Worm (Caenorhabditis elegans): ENCODE data around the gene T07G12.2.

Gene T07G12.2

DNA sequence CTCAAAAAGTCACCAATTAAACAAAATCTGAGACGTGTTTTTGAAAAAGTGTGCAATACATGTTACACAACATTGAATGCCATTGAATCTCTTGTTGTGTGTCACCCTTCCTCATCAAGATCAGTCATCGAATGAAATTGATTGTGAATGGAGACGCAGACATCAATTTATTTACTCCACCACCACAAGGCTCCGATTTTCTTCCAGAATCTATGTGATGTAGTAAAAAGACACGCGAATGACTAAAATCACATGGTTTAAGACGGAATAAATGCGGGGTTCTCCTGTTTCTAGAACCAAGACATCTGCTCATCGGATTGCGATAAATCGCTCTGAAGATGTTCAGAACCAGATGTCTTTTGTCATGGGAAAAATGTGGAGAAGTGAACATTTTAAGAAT, 17.8 kb upstream of the T07G12.2 start (continued):
- TF ChIP-seq nhr-76 (tag; optimal IDR thresholded peaks at IDR 0.05): no peak
- TF ChIP-seq F16B12.6 (tag; optimal IDR thresholded peaks at IDR 0.05): no peak
- TF ChIP-seq ceh-63 (GFP tag; optimal IDR thresholded peaks at IDR 0.05): no peak
- peak; percentile 50 for TF ChIP-seq unc-130 (tag; optimal IDR thresholded peaks at IDR 0.05)
- no peak for TF ChIP-seq nhr-77 (tag; optimal IDR thresholded peaks at IDR 0.05)
- TF ChIP-seq fkh-4 (tag; optimal IDR thresholded peaks at IDR 0.05; ENCODE audit: borderline replicate concordance): peak; percentile 94
- no peak for TF ChIP-seq ces-1 (GFP tag; optimal IDR thresholded peaks at IDR 0.05)
- no peak for TF ChIP-seq grh-1 (GFP tag; IDR thresholded peaks at IDR 0.05)
- no peak for TF ChIP-seq egl-13 (tag; optimal IDR thresholded peaks at IDR 0.05)
- no peak for TF ChIP-seq lin-13 (GFP tag; optimal IDR thresholded peaks at IDR 0.05)
- TF ChIP-seq ceh-88 (GFP tag; IDR thresholded peaks at IDR 0.05): no peak
- TF ChIP-seq nhr-90 (tag; optimal IDR thresholded peaks at IDR 0.05; ENCODE audit: poor library complexity): no peak
- TF ChIP-seq vab-15 (tag; optimal IDR thresholded peaks at IDR 0.05): no peak
- peak; percentile 99 for TF ChIP-seq dsc-1 (tag; optimal IDR thresholded peaks at IDR 0.05)
- no peak for TF ChIP-seq unc-62 (GFP tag; optimal IDR thresholded peaks at IDR 0.05)
- no peak for TF ChIP-seq ceh-90 (tag; optimal IDR thresholded peaks at IDR 0.05)
- no peak for TF ChIP-seq elt-3 (tag; optimal IDR thresholded peaks at IDR 0.05)
- TF ChIP-seq nhr-84 (tag; optimal IDR thresholded peaks at IDR 0.05): no peak
- TF ChIP-seq lsy-2 (tag; optimal IDR thresholded peaks at IDR 0.05): peak in 1 of 2 experiments; percentile 40
- TF ChIP-seq fkh-8 (tag; optimal IDR thresholded peaks at IDR 0.05): no peak
- no peak for TF ChIP-seq mab-9 (GFP tag; IDR thresholded peaks at IDR 0.05)
- no peak for TF ChIP-seq nhr-237 (tag; optimal IDR thresholded peaks at IDR 0.05)
- peak; percentile 53 for TF ChIP-seq nhr-71 (tag; optimal IDR thresholded peaks at IDR 0.05)
- no peak for TF ChIP-seq ama-1 (optimal IDR thresholded peaks at IDR 0.05)
- TF ChIP-seq ztf-11 (tag; optimal IDR thresholded peaks at IDR 0.05): no peak
- no peak for TF ChIP-seq sup-37 (GFP tag; optimal IDR thresholded peaks at IDR 0.05)
- TF ChIP-seq hlh-4 (tag; optimal IDR thresholded peaks at IDR 0.05): no peak
- TF ChIP-seq blmp-1 (tag; optimal IDR thresholded peaks at IDR 0.05): no peak
- no peak for TF ChIP-seq nhr-11 (tag; optimal IDR thresholded peaks at IDR 0.05)
- TF ChIP-seq efl-3 (GFP tag; optimal IDR thresholded peaks at IDR 0.05): no peak
- peak; percentile 41 for TF ChIP-seq mep-1 (tag; optimal IDR thresholded peaks at IDR 0.05)

DNA sequence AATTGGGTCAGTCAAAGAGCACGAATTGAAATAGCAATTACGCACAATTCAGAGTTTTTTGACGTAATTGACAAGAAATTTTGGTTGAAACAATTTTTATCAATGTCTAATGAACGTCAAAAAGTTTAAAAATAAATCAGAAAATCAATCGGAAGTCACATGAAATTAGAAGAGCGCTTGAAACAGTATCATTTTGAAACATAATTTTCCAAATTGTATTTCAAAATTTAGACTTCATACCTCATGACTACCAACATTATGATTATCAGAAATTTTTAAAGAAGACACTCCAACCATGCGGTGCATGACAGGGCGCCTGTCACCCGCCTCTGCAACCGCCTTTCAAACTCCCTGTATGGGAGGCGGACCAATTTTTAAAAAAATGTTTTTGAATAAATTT, 17.2 kb upstream of the T07G12.2 start:
- TF ChIP-seq C34B4.2 (tag; optimal IDR thresholded peaks at IDR 0.05) (no peak), elt-2 (tag; optimal IDR thresholded peaks at IDR 0.05) (peak; percentile 31)

DNA sequence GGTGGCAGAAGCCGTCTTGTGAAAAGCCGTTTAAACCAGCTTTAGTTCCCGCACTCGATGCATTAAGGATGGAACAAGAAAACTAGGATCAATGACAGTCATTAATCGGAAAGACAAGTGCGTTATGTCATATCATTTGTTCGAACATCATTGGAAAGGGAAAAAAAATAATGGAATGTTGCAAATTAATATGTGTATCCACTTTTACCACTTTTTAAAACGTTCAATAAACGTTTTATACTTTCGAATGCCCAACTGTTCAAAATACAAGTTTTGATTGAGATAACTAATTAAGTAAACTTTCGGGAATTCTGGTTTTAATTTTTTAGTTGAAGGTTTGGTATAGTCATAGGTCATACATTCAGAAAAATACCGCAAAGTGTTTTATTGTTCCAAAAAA, 15.4 kb upstream of the T07G12.2 start, which contains the start of gene C02F4.4:
TSS of gene C02F4.4 (minus strand) at position 101 of the 400 bp plus-strand sequence.
- peak; percentile 15 for TF ChIP-seq blmp-1 (tag; optimal IDR thresholded peaks at IDR 0.05)
- TF ChIP-seq elt-3 (tag; optimal IDR thresholded peaks at IDR 0.05): no peak

DNA sequence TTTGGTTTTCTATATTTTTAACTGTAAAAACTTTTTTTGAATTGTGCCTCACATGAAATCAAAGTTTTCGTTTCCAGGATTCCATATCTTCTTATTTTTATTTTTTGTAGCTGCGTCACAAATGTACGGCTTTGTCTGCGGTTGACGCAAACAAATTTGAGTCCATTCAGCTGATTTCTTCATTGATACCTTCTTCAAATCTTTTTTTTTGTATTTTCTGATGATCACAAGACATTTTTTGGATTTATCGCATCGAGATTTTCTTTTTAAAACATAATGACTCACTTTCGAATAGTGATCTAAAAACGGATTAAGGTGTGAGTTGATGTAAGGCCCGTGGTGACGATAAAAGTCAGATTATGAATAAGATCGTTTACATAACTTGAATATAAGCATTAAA, 11.9 kb upstream of the T07G12.2 start:
- TF ChIP-seq nhr-71 (tag; optimal IDR thresholded peaks at IDR 0.05) (peak; percentile 3), dsc-1 (tag; optimal IDR thresholded peaks at IDR 0.05) (peak; percentile 69), fkh-8 (tag; optimal IDR thresholded peaks at IDR 0.05) (peak; percentile 54), sox-4 (tag; optimal IDR thresholded peaks at IDR 0.05) (peak; percentile 55), fos-1 (tag; optimal IDR thresholded peaks at IDR 0.05) (no peak)

DNA sequence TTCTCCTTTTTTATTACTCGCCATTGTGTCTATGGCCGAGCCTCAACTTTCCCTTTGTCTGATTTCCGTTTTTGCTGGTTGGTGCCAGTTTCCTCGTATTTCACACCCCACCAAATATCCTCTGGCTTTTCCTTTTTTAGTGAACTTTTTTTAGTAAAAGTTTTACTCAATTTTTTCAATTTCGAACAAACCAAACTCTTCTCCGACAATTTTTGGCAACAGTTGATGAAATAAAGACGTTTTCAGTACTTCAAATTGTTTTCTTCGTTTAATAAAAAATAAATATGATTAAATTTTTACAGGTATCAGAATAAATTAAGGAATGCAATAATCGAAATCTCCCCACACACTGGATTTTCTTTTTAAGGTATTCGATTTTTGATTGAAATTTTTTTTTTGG, 9.4 kb upstream of the T07G12.2 start, which contains the start of gene cal-4:
TSS of gene cal-4 (plus strand) at position 301 of the 400 bp plus-strand sequence.
- TF ChIP-seq irx-1 (tag; optimal IDR thresholded peaks at IDR 0.05) (no peak), ceh-90 (tag; optimal IDR thresholded peaks at IDR 0.05) (no peak), lin-14 (GFP tag; optimal IDR thresholded peaks at IDR 0.05) (peak; percentile 9)
